Fruit fly (Drosophila melanogaster) Kc167 (cell line): ENCODE data around the gene Tm2.

Experiments
- Sin3A ChIP-seq: fragments of >200 bp; optimal IDR thresholded peaks from 2 replicates; lab custom pipeline; 2018; ENCODE audit warnings: missing external identifiers
- h ChIP-seq: fragments of >200 bp; optimal IDR thresholded peaks from 3 replicates; lab custom pipeline; 2018; ENCODE audit warnings: missing external identifiers
- psq ChIP-seq: fragments of >200 bp; optimal IDR thresholded peaks from 2 replicates; lab custom pipeline; 2017; ENCODE audit warnings: missing external identifiers
- ttk ChIP-seq: sonication (Bioruptor generic); optimal IDR thresholded peaks from 2 replicates; lab custom pipeline; 2017; ENCODE audit warnings: missing external identifiers

DNA sequence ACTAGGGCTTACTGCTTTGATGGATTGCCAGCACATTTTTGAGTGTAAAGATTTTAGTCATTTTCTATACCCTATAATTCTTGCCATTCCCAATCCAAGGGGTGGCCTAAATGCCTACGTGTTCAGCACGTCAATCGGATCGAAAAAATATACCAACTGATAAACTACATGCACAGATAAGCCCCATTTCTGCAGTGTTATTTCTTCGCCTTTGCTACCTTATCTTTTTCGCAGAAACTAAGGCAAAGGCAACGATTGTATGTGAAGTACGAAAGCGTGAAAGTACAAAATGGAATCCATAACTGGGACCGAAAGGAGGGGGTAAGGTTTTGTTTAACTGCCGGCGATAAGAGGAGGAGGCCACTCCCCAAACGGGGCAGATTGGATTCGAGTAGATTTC, 12.1 kb upstream of the Tm2 start:
- TF ChIP-seq ttk = no peak
- no peak for TF ChIP-seq Sin3A
- TF ChIP-seq h = no peak
- TF ChIP-seq psq (lab: Kevin White, UChicago) = no peak
